Fruit fly (Drosophila melanogaster) whole organism, adult: ENCODE measurements around the gene CG33920.

Experiments
- CG12768 ChIP-seq: fragments of 200-800 bp; sonication (Bioruptor generic); optimal IDR thresholded peaks from 2 replicates; lab custom pipeline; 2017; ENCODE audit warnings: missing biosample characterization, missing genetic modification characterization, mild to moderate bottlenecking, moderate library complexity, missing genetic modification reagents
- CG14711 ChIP-seq: fragments of 200-800 bp; sonication (Bioruptor generic); optimal IDR thresholded peaks from 2 replicates; lab custom pipeline; 2018; ENCODE audit warnings: missing biosample characterization, mild to moderate bottlenecking, missing genetic modification characterization, moderate library complexity
- CG1620 ChIP-seq: fragments of 200-800 bp; sonication (Bioruptor generic); optimal IDR thresholded peaks from 2 replicates; lab custom pipeline; 2016; ENCODE audit warnings: missing biosample characterization, missing genetic modification characterization
- CG33017 ChIP-seq: fragments of 200-800 bp; sonication (Bioruptor generic); optimal IDR thresholded peaks from 2 replicates; lab custom pipeline; 2018; ENCODE audit warnings: missing biosample characterization, mild to moderate bottlenecking, missing genetic modification characterization, moderate library complexity
- Hr96 ChIP-seq: fragments of 200-800 bp; sonication (Bioruptor generic); optimal IDR thresholded peaks from 2 replicates; lab custom pipeline; 2016; ENCODE audit warnings: missing biosample characterization, missing genetic modification characterization
- bab1 ChIP-seq: fragments of 200-800 bp; sonication (Bioruptor generic); optimal IDR thresholded peaks from 3 replicates; lab custom pipeline; 2019; ENCODE audit warnings: missing biosample characterization, mild to moderate bottlenecking, missing genetic modification characterization, moderate library complexity
- cnc ChIP-seq, 2 experiments: fragments of >200 bp; optimal IDR thresholded peaks; 2 replicates each; lab custom pipeline; 2017
- kay ChIP-seq: fragments of 200-800 bp; sonication (Bioruptor generic); peaks from one replicate; lab custom pipeline; 2016; ENCODE audit warnings: missing biosample characterization, missing genetic modification characterization, borderline replicate concordance
- ovo ChIP-seq: fragments of 200-800 bp; sonication (Bioruptor generic); optimal IDR thresholded peaks from 2 replicates; lab custom pipeline; 2016; ENCODE audit warnings: missing biosample characterization, missing genetic modification characterization
- pad ChIP-seq: fragments of 200-800 bp; sonication (Bioruptor generic); optimal IDR thresholded peaks from 3 replicates; lab custom pipeline; 2017; ENCODE audit warnings: missing biosample characterization, missing genetic modification characterization, mild to moderate bottlenecking, moderate library complexity, missing genetic modification reagents
- tj ChIP-seq: fragments of 200-800 bp; sonication (Bioruptor generic); optimal IDR thresholded peaks from 3 replicates; lab custom pipeline; 2017; ENCODE audit warnings: missing biosample characterization, mild to moderate bottlenecking, missing genetic modification characterization, moderate library complexity
- toe ChIP-seq: fragments of 200-800 bp; sonication (Bioruptor generic); optimal IDR thresholded peaks from 2 replicates; lab custom pipeline; 2016; ENCODE audit warnings: missing biosample characterization, missing genetic modification characterization

- no peak for TF ChIP-seq CG33017
- TF ChIP-seq toe (GFP tag; lab: Kevin White, UChicago): no peak
- no peak for TF ChIP-seq CG14711 (tag; lab: Kevin White, UChicago)
- no peak for TF ChIP-seq ovo
- TF ChIP-seq CG1620: no peak
- TF ChIP-seq kay (GFP tag; lab: Kevin White, UChicago): no peak
- TF ChIP-seq Hr96: no peak
- TF ChIP-seq tj (GFP tag; lab: Kevin White, UChicago): no peak
- no peak for TF ChIP-seq pad
- TF ChIP-seq CG12768 (GFP tag; lab: Kevin White, UChicago): no peak
- TF ChIP-seq bab1 (GFP tag; lab: Kevin White, UChicago): no peak
- TF ChIP-seq cnc (optimal IDR thresholded peaks at IDR 0.05; lab: Kevin White, UChicago): no peak
These were observed 45.1 kb upstream of the CG33920 start for dm6 chr3R:31089985-31090384.
